Fruit fly (Drosophila melanogaster) whole organism, adult: ENCODE data around the gene CG5758.

Experiments used
- CG11617 ChIP-seq: fragments of 200-800 bp; sonication (Bioruptor generic); optimal IDR thresholded peaks from 2 replicates; lab custom pipeline; 2017; ENCODE audit warnings: mild to moderate bottlenecking, missing biosample characterization, missing genetic modification reagents, missing genetic modification characterization
- CG12768 ChIP-seq: fragments of 200-800 bp; sonication (Bioruptor generic); optimal IDR thresholded peaks from 2 replicates; lab custom pipeline; 2017; ENCODE audit warnings: missing biosample characterization, missing genetic modification characterization, mild to moderate bottlenecking, moderate library complexity, missing genetic modification reagents
- CG14711 ChIP-seq: fragments of 200-800 bp; sonication (Bioruptor generic); optimal IDR thresholded peaks from 2 replicates; lab custom pipeline; 2018; ENCODE audit warnings: missing biosample characterization, mild to moderate bottlenecking, missing genetic modification characterization, moderate library complexity
- CG1620 ChIP-seq: fragments of 200-800 bp; sonication (Bioruptor generic); optimal IDR thresholded peaks from 2 replicates; lab custom pipeline; 2016; ENCODE audit warnings: missing biosample characterization, missing genetic modification characterization
- CG33017 ChIP-seq: fragments of 200-800 bp; sonication (Bioruptor generic); optimal IDR thresholded peaks from 2 replicates; lab custom pipeline; 2018; ENCODE audit warnings: missing biosample characterization, mild to moderate bottlenecking, missing genetic modification characterization, moderate library complexity
- CG5204 ChIP-seq: fragments of 200-800 bp; sonication (Bioruptor generic); optimal IDR thresholded peaks from 2 replicates; lab custom pipeline; 2016; ENCODE audit warnings: missing biosample characterization, missing genetic modification characterization
- CG7045 ChIP-seq: fragments of 200-800 bp; sonication (Bioruptor generic); optimal IDR thresholded peaks from 2 replicates; lab custom pipeline; 2017; ENCODE audit warnings: missing biosample characterization, mild to moderate bottlenecking, missing genetic modification characterization
- CG7101 ChIP-seq: fragments of 200-800 bp; sonication (Bioruptor generic); optimal IDR thresholded peaks from 2 replicates; lab custom pipeline; 2018; ENCODE audit warnings: missing biosample characterization, mild to moderate bottlenecking, missing genetic modification characterization, moderate library complexity
- Clk ChIP-seq: fragments of 200-800 bp; sonication (Bioruptor generic); optimal IDR thresholded peaks from 2 replicates; lab custom pipeline; 2017; ENCODE audit warnings: missing biosample characterization, missing genetic modification characterization
- Crg-1 ChIP-seq: fragments of 200-800 bp; sonication (Bioruptor generic); optimal IDR thresholded peaks from 2 replicates; lab custom pipeline; 2016; ENCODE audit warnings: missing biosample characterization, missing genetic modification characterization
- Hr96 ChIP-seq: fragments of 200-800 bp; sonication (Bioruptor generic); optimal IDR thresholded peaks from 2 replicates; lab custom pipeline; 2016; ENCODE audit warnings: missing biosample characterization, missing genetic modification characterization
- Mnt ChIP-seq: fragments of 200-800 bp; sonication (Bioruptor generic); optimal IDR thresholded peaks from 2 replicates; lab custom pipeline; 2016; ENCODE audit warnings: missing biosample characterization, mild to moderate bottlenecking, missing genetic modification characterization
- bab1 ChIP-seq: fragments of 200-800 bp; sonication (Bioruptor generic); optimal IDR thresholded peaks from 3 replicates; lab custom pipeline; 2019; ENCODE audit warnings: missing biosample characterization, mild to moderate bottlenecking, missing genetic modification characterization, moderate library complexity
- cic ChIP-seq: fragments of 200-800 bp; sonication (Bioruptor generic); optimal IDR thresholded peaks from 2 replicates; lab custom pipeline; 2017; ENCODE audit warnings: missing biosample characterization, mild to moderate bottlenecking, missing genetic modification characterization, moderate library complexity
- cnc ChIP-seq, 2 experiments: fragments of >200 bp; optimal IDR thresholded peaks; 2 replicates each; lab custom pipeline; 2017
- kay ChIP-seq: fragments of 200-800 bp; sonication (Bioruptor generic); peaks from one replicate; lab custom pipeline; 2016; ENCODE audit warnings: missing biosample characterization, missing genetic modification characterization, borderline replicate concordance
- ovo ChIP-seq: fragments of 200-800 bp; sonication (Bioruptor generic); optimal IDR thresholded peaks from 2 replicates; lab custom pipeline; 2016; ENCODE audit warnings: missing biosample characterization, missing genetic modification characterization
- pad ChIP-seq: fragments of 200-800 bp; sonication (Bioruptor generic); optimal IDR thresholded peaks from 3 replicates; lab custom pipeline; 2017; ENCODE audit warnings: missing biosample characterization, missing genetic modification characterization, mild to moderate bottlenecking, moderate library complexity, missing genetic modification reagents
- tj ChIP-seq: fragments of 200-800 bp; sonication (Bioruptor generic); optimal IDR thresholded peaks from 3 replicates; lab custom pipeline; 2017; ENCODE audit warnings: missing biosample characterization, mild to moderate bottlenecking, missing genetic modification characterization, moderate library complexity
- toe ChIP-seq: fragments of 200-800 bp; sonication (Bioruptor generic); optimal IDR thresholded peaks from 2 replicates; lab custom pipeline; 2016; ENCODE audit warnings: missing biosample characterization, missing genetic modification characterization

CG5758 gene

DNA sequence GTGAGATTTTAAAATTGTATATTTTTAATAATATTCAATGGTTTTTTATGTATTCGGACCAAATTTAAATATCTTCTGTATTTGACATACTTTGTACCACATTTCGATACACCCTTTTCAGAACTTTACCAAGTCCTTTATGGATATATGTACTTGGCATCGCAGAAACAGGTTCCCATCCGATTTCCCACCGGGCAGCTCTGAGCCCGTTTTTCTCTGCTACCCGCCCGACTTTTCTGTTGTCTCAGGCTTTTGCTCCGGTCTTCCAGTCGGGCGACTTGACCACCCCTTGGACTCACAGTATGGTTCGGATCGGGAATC, 2.4 kb downstream of the CG5758 start:
- TF ChIP-seq CG33017 (tag; lab: Kevin White, UChicago) (no peak), cnc (optimal IDR thresholded peaks at IDR 0.05; lab: Kevin White, UChicago) (no peak), tj (GFP tag; lab: Kevin White, UChicago) (no peak), CG5204 (GFP tag; lab: Kevin White, UChicago) (no peak), Mnt (GFP tag; lab: Kevin White, UChicago) (no peak), ovo (GFP tag; lab: Kevin White, UChicago) (no peak), Clk (GFP tag; lab: Kevin White, UChicago) (no peak), toe (GFP tag; lab: Kevin White, UChicago) (no peak), kay (GFP tag; lab: Kevin White, UChicago) (no peak), pad (no peak), CG12768 (GFP tag; lab: Kevin White, UChicago) (no peak), CG11617 (GFP tag; lab: Kevin White, UChicago) (no peak), cic (GFP tag; lab: Kevin White, UChicago) (no peak), CG7045 (GFP tag; lab: Kevin White, UChicago) (no peak), Crg-1 (GFP tag; lab: Kevin White, UChicago) (no peak)

- TF ChIP-seq CG7045 (GFP tag; lab: Kevin White, UChicago) (no peak), kay (GFP tag; lab: Kevin White, UChicago) (peak; percentile 76)
Measured at dm6 chr2L:18122920-18123319, 3.1 kb downstream of the CG5758 start.

dm6 chr2L:18125649-18126048, 5.9 kb downstream of the CG5758 start, which contains the start of gene Grl36b:
TSS of gene Grl36b (minus strand) at chr2L:18125749.
- no peak for TF ChIP-seq CG5204 (GFP tag; lab: Kevin White, UChicago)
- no peak for TF ChIP-seq cnc (optimal IDR thresholded peaks at IDR 0.05; lab: Kevin White, UChicago)
- no peak for TF ChIP-seq Crg-1 (GFP tag; lab: Kevin White, UChicago)
- TF ChIP-seq CG12768 (GFP tag; lab: Kevin White, UChicago): no peak
- TF ChIP-seq toe (GFP tag; lab: Kevin White, UChicago): no peak
- TF ChIP-seq Hr96: no peak
- TF ChIP-seq kay (GFP tag; lab: Kevin White, UChicago): no peak
- no peak for TF ChIP-seq Clk (GFP tag; lab: Kevin White, UChicago)
- no peak for TF ChIP-seq tj (GFP tag; lab: Kevin White, UChicago)
- TF ChIP-seq cic (GFP tag; lab: Kevin White, UChicago): no peak

dm6 chr2L:18134615-18135014, 14.8 kb downstream of the CG5758 start:
- no peak for TF ChIP-seq bab1
- TF ChIP-seq Mnt (GFP tag; lab: Kevin White, UChicago): no peak
- no peak for TF ChIP-seq cnc (optimal IDR thresholded peaks at IDR 0.05; lab: Kevin White, UChicago)
- TF ChIP-seq CG5204 (GFP tag; lab: Kevin White, UChicago): no peak

dm6 chr2L:18136427-18136857, 16.6 kb downstream of the CG5758 start:
- TF ChIP-seq CG14711 (tag; lab: Kevin White, UChicago) (peak; percentile 25), CG1620 (GFP tag; lab: Kevin White, UChicago) (no peak), CG11617 (GFP tag; lab: Kevin White, UChicago) (peak; percentile 54), CG7045 (GFP tag; lab: Kevin White, UChicago) (peak; percentile 75), Mnt (GFP tag; lab: Kevin White, UChicago) (peak; percentile 15), kay (GFP tag; lab: Kevin White, UChicago) (peak; percentile 67), Clk (GFP tag; lab: Kevin White, UChicago) (peak; percentile 40), bab1 (no peak), cnc (optimal IDR thresholded peaks at IDR 0.05; lab: Kevin White, UChicago) (no peak), CG12768 (GFP tag; lab: Kevin White, UChicago) (peak; percentile 60), CG5204 (GFP tag; lab: Kevin White, UChicago) (peak; percentile 17), pad (peak; percentile 35), ovo (GFP tag; lab: Kevin White, UChicago) (peak; percentile 28), CG33017 (tag; lab: Kevin White, UChicago) (peak; percentile 32), toe (GFP tag; lab: Kevin White, UChicago) (no peak), Hr96 (peak; percentile 41), Crg-1 (GFP tag; lab: Kevin White, UChicago) (peak; percentile 41), cic (GFP tag; lab: Kevin White, UChicago) (peak; percentile 67), tj (GFP tag; lab: Kevin White, UChicago) (peak; percentile 5), CG7101 (tag; lab: Kevin White, UChicago) (peak; percentile 45)

- TF ChIP-seq toe (GFP tag; lab: Kevin White, UChicago) (no peak), cnc (optimal IDR thresholded peaks at IDR 0.05; lab: Kevin White, UChicago) (no peak), CG7045 (GFP tag; lab: Kevin White, UChicago) (no peak), CG14711 (tag; lab: Kevin White, UChicago) (peak; percentile 22), Hr96 (no peak), CG33017 (tag; lab: Kevin White, UChicago) (peak; percentile 28), kay (GFP tag; lab: Kevin White, UChicago) (no peak), CG5204 (GFP tag; lab: Kevin White, UChicago) (no peak), bab1 (peak; percentile 63), ovo (GFP tag; lab: Kevin White, UChicago) (no peak), cic (GFP tag; lab: Kevin White, UChicago) (peak; percentile 4), pad (no peak), tj (GFP tag; lab: Kevin White, UChicago) (peak; percentile 20), CG12768 (GFP tag; lab: Kevin White, UChicago) (peak; percentile 28), Clk (GFP tag; lab: Kevin White, UChicago) (no peak), Crg-1 (GFP tag; lab: Kevin White, UChicago) (no peak), CG1620 (GFP tag; lab: Kevin White, UChicago) (no peak), CG7101 (tag; lab: Kevin White, UChicago) (peak; percentile 26), Mnt (GFP tag; lab: Kevin White, UChicago) (peak; percentile 9), CG11617 (GFP tag; lab: Kevin White, UChicago) (no peak)
Measured at dm6 chr2L:18137591-18138247, 17.9 kb downstream of the CG5758 start, which contains the start of gene kel. TSS of gene kel (minus strand) at chr2L:18138083.
